Fruit fly (Drosophila melanogaster) whole organism, embryonic: Measurements from ENCODE around the gene CG13949.

Experiments used
- Atf3 ChIP-seq: fragments of 200-800 bp; sonication (Bioruptor generic); optimal IDR thresholded peaks from 3 replicates; lab custom pipeline; 2016; ENCODE audit warnings: missing biosample characterization, missing genetic modification characterization
- Bdp1 ChIP-seq: fragments of 200-800 bp; sonication (Bioruptor generic); optimal IDR thresholded peaks from 3 replicates; lab custom pipeline; 2016; ENCODE audit warnings: missing biosample characterization, missing genetic modification characterization
- Bteb2 ChIP-seq: fragments of 200-800 bp; sonication (Bioruptor generic); optimal IDR thresholded peaks from 2 replicates; lab custom pipeline; 2016; ENCODE audit warnings: missing biosample characterization, missing genetic modification characterization
- C15 ChIP-seq: fragments of 200-800 bp; sonication (Bioruptor generic); IDR thresholded peaks from 3 replicates; pipeline ENCODE4 v1.3.6; 2022; ENCODE audit warnings: missing biosample characterization, missing genetic modification characterization
- CG10267 ChIP-seq: fragments of 200-800 bp; sonication (Bioruptor generic); optimal IDR thresholded peaks from 2 replicates; lab custom pipeline; 2018; ENCODE audit warnings: missing biosample characterization, mild to moderate bottlenecking, missing genetic modification characterization, moderate library complexity
- CG10431 ChIP-seq: fragments of 200-800 bp; sonication (Bioruptor generic); optimal IDR thresholded peaks from 3 replicates; lab custom pipeline; 2018; ENCODE audit warnings: missing biosample characterization, mild to moderate bottlenecking, missing genetic modification characterization
- CG11504 ChIP-seq: fragments of 200-800 bp; sonication (Bioruptor generic); optimal IDR thresholded peaks from 3 replicates; lab custom pipeline; 2019; ENCODE audit warnings: missing biosample characterization, mild to moderate bottlenecking, missing genetic modification characterization, moderate library complexity
- CG12659 ChIP-seq: fragments of 200-800 bp; sonication (Bioruptor generic); optimal IDR thresholded peaks from 3 replicates; lab custom pipeline; 2017; ENCODE audit warnings: mild to moderate bottlenecking, missing biosample characterization, missing genetic modification reagents, missing genetic modification characterization
- CG14014 ChIP-seq: fragments of 200-800 bp; sonication (Bioruptor generic); IDR thresholded peaks from 2 replicates; pipeline ENCODE4 v1.3.6; 2022; ENCODE audit warnings: missing biosample characterization, missing genetic modification characterization
- CG1647 ChIP-seq: fragments of 200-800 bp; sonication (Bioruptor generic); optimal IDR thresholded peaks from 3 replicates; lab custom pipeline; 2016; ENCODE audit warnings: missing biosample characterization, missing genetic modification characterization
- CG2199 ChIP-seq: fragments of 200-800 bp; sonication (Bioruptor generic); IDR thresholded peaks from 3 replicates; pipeline ENCODE4 v1.3.6; 2022; ENCODE audit warnings: missing biosample characterization, missing genetic modification characterization
- CG3065 ChIP-seq: fragments of 200-800 bp; sonication (Bioruptor generic); optimal IDR thresholded peaks from 2 replicates; lab custom pipeline; 2016; ENCODE audit warnings: missing biosample characterization, missing genetic modification characterization
- CG3163 ChIP-seq: fragments of 200-800 bp; sonication (Bioruptor generic); optimal IDR thresholded peaks from 3 replicates; lab custom pipeline; 2016; ENCODE audit warnings: missing biosample characterization, missing genetic modification characterization
- CG34422 ChIP-seq: fragments of 200-800 bp; sonication (Bioruptor generic); IDR thresholded peaks from 3 replicates; pipeline ENCODE4 v1.3.6; 2022; ENCODE audit warnings: missing biosample characterization, missing genetic modification characterization
- CG4730 ChIP-seq: fragments of 200-800 bp; sonication (Bioruptor generic); IDR thresholded peaks from 2 replicates; pipeline ENCODE4 v1.3.6; 2022; ENCODE audit warnings: missing biosample characterization, missing genetic modification characterization
- CG9932 ChIP-seq: fragments of 200-800 bp; sonication (Bioruptor generic); IDR thresholded peaks from 2 replicates; pipeline ENCODE4 v1.3.6; 2022; ENCODE audit warnings: missing biosample characterization, missing genetic modification characterization
- D19A ChIP-seq: fragments of 200-800 bp; optimal IDR thresholded peaks from 3 replicates; lab custom pipeline; 2019; ENCODE audit warnings: missing biosample characterization, mild to moderate bottlenecking, missing genetic modification characterization, moderate library complexity
- Deaf1 ChIP-seq: fragments of 200-800 bp; optimal IDR thresholded peaks from 3 replicates; lab custom pipeline; 2019; ENCODE audit warnings: missing biosample characterization, mild to moderate bottlenecking, missing genetic modification characterization, moderate library complexity
- Doc3 ChIP-seq: fragments of 200-800 bp; sonication (Bioruptor generic); IDR thresholded peaks from 3 replicates; pipeline ENCODE4 v1.3.6; 2022; ENCODE audit warnings: missing biosample characterization, missing genetic modification characterization; ENCODE audit not compliant: partially characterized antibody
- E2f2 ChIP-seq: fragments of 200-800 bp; sonication (Bioruptor generic); IDR thresholded peaks from 2 replicates; pipeline ENCODE4 v1.3.6; 2022; ENCODE audit warnings: missing biosample characterization, missing genetic modification characterization
- HLH4C ChIP-seq: fragments of 200-800 bp; sonication (Bioruptor generic); IDR thresholded peaks from 3 replicates; pipeline ENCODE4 v1.3.6; 2022; ENCODE audit warnings: missing biosample characterization, missing genetic modification characterization; ENCODE audit not compliant: partially characterized antibody
- HLHmδ ChIP-seq: fragments of 200-800 bp; sonication (Bioruptor generic); optimal IDR thresholded peaks from 2 replicates; lab custom pipeline; 2018; ENCODE audit warnings: missing biosample characterization, mild to moderate bottlenecking, missing genetic modification characterization, moderate library complexity
- NC2β ChIP-seq: fragments of 200-800 bp; sonication (Bioruptor generic); optimal IDR thresholded peaks from 2 replicates; lab custom pipeline; 2016; ENCODE audit warnings: missing biosample characterization, missing genetic modification characterization
- Ravus ChIP-seq: fragments of 200-800 bp; sonication (Bioruptor generic); IDR thresholded peaks from 2 replicates; pipeline ENCODE4 v1.3.6; 2022; ENCODE audit warnings: missing biosample characterization, missing genetic modification characterization
- Rfx ChIP-seq: fragments of 200-800 bp; sonication (Bioruptor generic); IDR thresholded peaks from 2 replicates; pipeline ENCODE4 v1.3.6; 2022; ENCODE audit warnings: missing biosample characterization, missing genetic modification characterization
- Stat92E ChIP-seq, 3 experiments: fragments of >200 bp in 2 of 3; fragments of 200-800 bp in 1 of 3; sonication (Bioruptor generic) in 1 of 3; optimal IDR thresholded peaks; 2 replicates each; lab custom pipeline; 2017 to 2019; ENCODE audit warnings: missing biosample characterization in 3 of 3, missing genetic modification characterization in 3 of 3, mild to moderate bottlenecking in 1 of 3, moderate library complexity in 1 of 3
- Xrp1 ChIP-seq: fragments of 200-800 bp; sonication (Bioruptor generic); IDR thresholded peaks from 2 replicates; pipeline ENCODE4 v1.3.6; 2022; ENCODE audit warnings: missing biosample characterization, missing genetic modification characterization
- YL-1 ChIP-seq: fragments of 200-800 bp; sonication (Bioruptor generic); optimal IDR thresholded peaks from 3 replicates; lab custom pipeline; 2017; ENCODE audit warnings: missing biosample characterization, mild to moderate bottlenecking, missing genetic modification characterization
- ash1 ChIP-seq: fragments of 200-800 bp; sonication (Bioruptor generic); optimal IDR thresholded peaks from 2 replicates; lab custom pipeline; 2018; ENCODE audit warnings: missing biosample characterization, mild to moderate bottlenecking, missing genetic modification characterization
- ato ChIP-seq: fragments of 200-800 bp; sonication (Bioruptor generic); IDR thresholded peaks from 2 replicates; pipeline ENCODE4 v1.3.6; 2022; ENCODE audit warnings: missing biosample characterization, missing genetic modification characterization; ENCODE audit not compliant: partially characterized antibody
- btn ChIP-seq: fragments of 200-800 bp; sonication (Bioruptor generic); optimal IDR thresholded peaks from 2 replicates; lab custom pipeline; 2016; ENCODE audit warnings: missing biosample characterization, missing genetic modification characterization
- cas ChIP-seq: fragments of 200-800 bp; sonication (Bioruptor generic); IDR thresholded peaks from 2 replicates; pipeline ENCODE4 v1.3.6; 2022; ENCODE audit warnings: missing biosample characterization, missing genetic modification characterization
- cato ChIP-seq: fragments of 200-800 bp; sonication (Bioruptor generic); optimal IDR thresholded peaks from 2 replicates; lab custom pipeline; 2016; ENCODE audit warnings: missing biosample characterization, missing genetic modification characterization, borderline replicate concordance
- chn ChIP-seq: fragments of 200-800 bp; sonication (Bioruptor generic); optimal IDR thresholded peaks from 2 replicates; lab custom pipeline; 2016; ENCODE audit warnings: missing biosample characterization, missing genetic modification characterization
- corto ChIP-seq: fragments of 200-800 bp; sonication (Bioruptor generic); optimal IDR thresholded peaks from 2 replicates; lab custom pipeline; 2016; ENCODE audit warnings: missing biosample characterization, mild to moderate bottlenecking, missing genetic modification characterization, moderate library complexity
- croc ChIP-seq: fragments of 200-800 bp; sonication (Bioruptor generic); conservative IDR thresholded peaks from 3 replicates; pipeline ENCODE4 v1.3.6; 2022; ENCODE audit warnings: missing biosample characterization, missing genetic modification characterization
- gt ChIP-seq: fragments of 200-800 bp; sonication (Bioruptor generic); IDR thresholded peaks from 2 replicates; pipeline ENCODE4 v1.3.6; 2022; ENCODE audit warnings: missing biosample characterization, missing genetic modification characterization
- hb ChIP-seq: fragments of 200-800 bp; sonication (Bioruptor generic); IDR thresholded peaks from 3 replicates; pipeline ENCODE4 v1.3.6; 2022; ENCODE audit warnings: missing biosample characterization, missing genetic modification characterization; ENCODE audit not compliant: partially characterized antibody
- kah ChIP-seq: fragments of 200-800 bp; sonication (Bioruptor generic); optimal IDR thresholded peaks from 2 replicates; lab custom pipeline; 2018; ENCODE audit warnings: missing biosample characterization, mild to moderate bottlenecking, missing genetic modification characterization
- klu ChIP-seq: fragments of 200-800 bp; sonication (Bioruptor generic); IDR thresholded peaks from 2 replicates; pipeline ENCODE4 v1.3.6; 2022; ENCODE audit warnings: missing biosample characterization, missing genetic modification characterization
- odd ChIP-seq: fragments of 200-800 bp; sonication (Bioruptor generic); optimal IDR thresholded peaks from 2 replicates; lab custom pipeline; 2017; ENCODE audit warnings: missing biosample characterization, mild to moderate bottlenecking, missing genetic modification characterization
- pb ChIP-seq: fragments of 200-800 bp; sonication (Bioruptor generic); optimal IDR thresholded peaks from 3 replicates; lab custom pipeline; 2016; ENCODE audit warnings: missing biosample characterization, missing genetic modification characterization
- slbo ChIP-seq: fragments of 200-800 bp; sonication (Bioruptor generic); IDR thresholded peaks from 2 replicates; pipeline ENCODE4 v1.3.6; 2022; ENCODE audit warnings: missing biosample characterization, missing genetic modification characterization
- tin ChIP-seq: fragments of 200-800 bp; sonication (Bioruptor generic); optimal IDR thresholded peaks from 3 replicates; lab custom pipeline; 2016; ENCODE audit warnings: missing biosample characterization, missing genetic modification characterization
- trh ChIP-seq: fragments of 200-800 bp; sonication (Bioruptor generic); optimal IDR thresholded peaks from 2 replicates; lab custom pipeline; 2016; ENCODE audit warnings: missing biosample characterization, missing genetic modification characterization
- tx ChIP-seq: fragments of 200-800 bp; sonication (Bioruptor generic); optimal IDR thresholded peaks from 2 replicates; lab custom pipeline; 2016; ENCODE audit warnings: missing biosample characterization, missing genetic modification characterization
- vvl ChIP-seq: fragments of 200-800 bp; sonication (Bioruptor generic); IDR thresholded peaks from 2 replicates; pipeline ENCODE4 v1.3.6; 2022; ENCODE audit warnings: missing biosample characterization, missing genetic modification characterization
- wdn ChIP-seq: fragments of 200-800 bp; sonication (Bioruptor generic); IDR thresholded peaks from 2 replicates; pipeline ENCODE4 v1.3.6; 2022; ENCODE audit warnings: missing biosample characterization, missing genetic modification characterization
- zen ChIP-seq: fragments of 200-800 bp; sonication (Bioruptor generic); optimal IDR thresholded peaks from 3 replicates; lab custom pipeline; 2018; ENCODE audit warnings: missing biosample characterization, mild to moderate bottlenecking, missing genetic modification characterization, moderate library complexity
- zf30C ChIP-seq: fragments of 200-800 bp; sonication (Bioruptor generic); optimal IDR thresholded peaks from 3 replicates; lab custom pipeline; 2018; ENCODE audit warnings: missing biosample characterization, mild to moderate bottlenecking, missing genetic modification characterization

Gene CG13949

dm6 chr2L:845341-846004 is 9.7 kb upstream of the CG13949 start (continued):
- TF ChIP-seq CG34422 (GFP tag; lab: Robert Waterston, UW) (peak; percentile 90), Bdp1 (peak; percentile 60), YL-1 (GFP tag; lab: Kevin White, UChicago) (peak; percentile 62), NC2β (GFP tag; lab: Kevin White, UChicago) (peak; percentile 59), CG11504 (tag; lab: Kevin White, UChicago) (peak; percentile 88), btn (GFP tag; lab: Kevin White, UChicago) (peak; percentile 83), D19A (tag; lab: Kevin White, UChicago) (peak; percentile 72), Doc3 (GFP tag; lab: Robert Waterston, UW) (no peak), Ravus (peak; percentile 73), CG1647 (GFP tag; lab: Kevin White, UChicago) (peak; percentile 88), CG3065 (GFP tag; lab: Kevin White, UChicago) (peak; percentile 69), cas (GFP tag; lab: Robert Waterston, UW) (peak; percentile 79), zf30C (GFP tag; lab: Kevin White, UChicago) (peak; percentile 64), gt (GFP tag; lab: Robert Waterston, UW) (peak; percentile 65; the same call in 1 of the 2 replicates), trh (GFP tag; lab: Kevin White, UChicago) (peak; percentile 51), croc (GFP tag; lab: Robert Waterston, UW) (peak; percentile 68; the same call in 2 of the 3 replicates), CG10431 (GFP tag; lab: Kevin White, UChicago) (peak; percentile 40), Deaf1 (tag; lab: Kevin White, UChicago) (peak; percentile 58), CG4730 (GFP tag; lab: Robert Waterston, UW) (peak; percentile 85), CG10267 (tag; lab: Kevin White, UChicago) (peak; percentile 68), HLH4C (no peak), chn (peak; percentile 86), Xrp1 (GFP tag; lab: Robert Waterston, UW) (peak; percentile 89), cato (GFP tag; lab: Kevin White, UChicago) (peak; percentile 48), corto (GFP tag; lab: Kevin White, UChicago) (no peak), CG14014 (GFP tag; lab: Robert Waterston, UW) (peak; percentile 90), Rfx (GFP tag; lab: Robert Waterston, UW) (peak; percentile 95), slbo (GFP tag; lab: Robert Waterston, UW) (peak; percentile 94), Atf3 (peak; percentile 81), zen (peak; percentile 28), C15 (GFP tag; lab: Robert Waterston, UW) (peak; percentile 84), E2f2 (GFP tag; lab: Robert Waterston, UW) (peak; percentile 69), ato (GFP tag; lab: Robert Waterston, UW) (no peak), CG9932 (GFP tag; lab: Robert Waterston, UW) (peak; percentile 91), wdn (GFP tag; lab: Robert Waterston, UW) (peak; percentile 81), vvl (GFP tag; lab: Robert Waterston, UW) (peak; percentile 95), Stat92E (GFP tag; optimal IDR thresholded peaks at IDR 0.05; lab: Kevin White, UChicago) (no peak), hb (GFP tag; lab: Robert Waterston, UW) (no peak), CG12659 (GFP tag; lab: Kevin White, UChicago) (peak; percentile 92), tin (GFP tag; lab: Kevin White, UChicago) (peak; percentile 80), kah (GFP tag; lab: Kevin White, UChicago) (peak; percentile 56), odd (GFP tag; lab: Kevin White, UChicago) (peak; percentile 78), CG3163 (GFP tag; lab: Kevin White, UChicago) (peak; percentile 86), klu (GFP tag; lab: Robert Waterston, UW) (peak; percentile 69), ash1 (GFP tag; lab: Kevin White, UChicago) (peak; percentile 34), HLHmδ (GFP tag; lab: Kevin White, UChicago) (no peak), tx (GFP tag; lab: Kevin White, UChicago) (peak; percentile 88), pb (GFP tag; lab: Kevin White, UChicago) (peak; percentile 87), CG2199 (GFP tag; lab: Robert Waterston, UW) (peak; percentile 65; the same call in 2 of the 3 replicates), Bteb2 (GFP tag; lab: Kevin White, UChicago) (peak; percentile 85)
